Fruit fly (Drosophila melanogaster) whole organism, wandering third instar larva: ENCODE results near the gene CG6118.

Experiments
- Abd-B ChIP-seq: fragments of >200 bp; optimal IDR thresholded peaks from 2 replicates; lab custom pipeline; 2017; ENCODE audit warnings: missing biosample characterization, missing genetic modification characterization
- Hr78 ChIP-seq: fragments of >200 bp; optimal IDR thresholded peaks from 2 replicates; lab custom pipeline; 2017; ENCODE audit warnings: missing biosample characterization, missing genetic modification characterization
- Mio ChIP-seq: sonication (Bioruptor generic); optimal IDR thresholded peaks from 2 replicates; lab custom pipeline; 2016; ENCODE audit warnings: missing biosample characterization, missing genetic modification characterization
- N ChIP-seq: fragments of >200 bp; optimal IDR thresholded peaks from 2 replicates; lab custom pipeline; 2018; ENCODE audit warnings: missing biosample characterization, missing external identifiers, missing genetic modification characterization
- ey ChIP-seq: fragments of 200-800 bp; sonication (Bioruptor generic); optimal IDR thresholded peaks from 2 replicates; lab custom pipeline; 2016; ENCODE audit warnings: missing biosample characterization, missing genetic modification characterization
- lola ChIP-seq: fragments of >200 bp; optimal IDR thresholded peaks from 2 replicates; lab custom pipeline; 2017; ENCODE audit warnings: missing biosample characterization, missing genetic modification characterization
- psq ChIP-seq: fragments of 200-800 bp; sonication (Bioruptor generic); optimal IDR thresholded peaks from 3 replicates; lab custom pipeline; 2017; ENCODE audit warnings: missing biosample characterization, mild to moderate bottlenecking, missing genetic modification characterization, moderate library complexity

DNA sequence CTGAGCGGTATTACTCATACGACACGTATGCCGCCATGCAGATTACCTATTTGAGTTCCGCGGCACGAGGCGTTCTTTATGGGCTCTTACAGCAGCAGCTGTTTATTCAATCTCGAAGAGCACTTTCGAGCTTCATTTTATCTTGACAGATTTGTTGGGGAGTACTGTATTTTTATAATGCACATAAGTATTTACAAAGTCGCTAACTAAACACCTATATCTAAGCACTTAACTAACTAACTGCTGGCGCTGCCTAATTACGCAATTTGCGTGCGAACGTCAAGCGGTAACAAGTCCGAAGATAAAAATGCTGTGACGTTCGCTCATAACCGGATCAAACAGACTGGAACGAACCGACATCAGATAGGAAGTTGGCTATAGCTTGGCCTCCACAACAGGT is 31.9 kb downstream of the CG6118 start:
- TF ChIP-seq psq (GFP tag; lab: Kevin White, UChicago): no peak
- TF ChIP-seq Abd-B (GFP tag; lab: Kevin White, UChicago): no peak
- no peak for TF ChIP-seq lola (GFP tag; lab: Kevin White, UChicago)
- TF ChIP-seq ey (GFP tag; lab: Kevin White, UChicago): no peak
- TF ChIP-seq Mio (GFP tag; lab: Kevin White, UChicago): no peak
- TF ChIP-seq Hr78 (GFP tag; lab: Kevin White, UChicago): no peak
- TF ChIP-seq N: no peak
